Fruit fly (Drosophila melanogaster) whole organism, embryonic: ENCODE measurements around the gene ND-13A.
A peak's percentile ranks its signal among the peaks of the same experiment; 100 is the strongest.

Experiments used
- Adf1 ChIP-seq: fragments of 200-800 bp; sonication (Bioruptor generic); IDR thresholded peaks from 2 replicates; pipeline ENCODE4 v1.3.6; 2022; ENCODE audit warnings: missing biosample characterization, missing genetic modification characterization
- C15 ChIP-seq: fragments of 200-800 bp; sonication (Bioruptor generic); IDR thresholded peaks from 3 replicates; pipeline ENCODE4 v1.3.6; 2022; ENCODE audit warnings: missing biosample characterization, missing genetic modification characterization
- CG10431 ChIP-seq: fragments of 200-800 bp; sonication (Bioruptor generic); optimal IDR thresholded peaks from 3 replicates; lab custom pipeline; 2018; ENCODE audit warnings: missing biosample characterization, mild to moderate bottlenecking, missing genetic modification characterization
- CG12299 ChIP-seq: fragments of 200-800 bp; sonication (Bioruptor generic); optimal IDR thresholded peaks from 2 replicates; lab custom pipeline; 2018; ENCODE audit warnings: missing biosample characterization, mild to moderate bottlenecking, missing genetic modification characterization
- CG13775 ChIP-seq: fragments of 200-800 bp; sonication (Bioruptor generic); optimal IDR thresholded peaks from 3 replicates; lab custom pipeline; 2017; ENCODE audit warnings: missing biosample characterization, mild to moderate bottlenecking, missing genetic modification characterization
- CG1529 ChIP-seq: fragments of 200-800 bp; sonication (Bioruptor generic); optimal IDR thresholded peaks from 3 replicates; lab custom pipeline; 2018; ENCODE audit warnings: missing biosample characterization, missing genetic modification characterization
- CG15514 ChIP-seq: fragments of 200-800 bp; sonication (Bioruptor generic); optimal IDR thresholded peaks from 3 replicates; lab custom pipeline; 2017; ENCODE audit warnings: missing biosample characterization, missing genetic modification characterization, mild to moderate bottlenecking, moderate library complexity, missing genetic modification reagents
- CG18476 ChIP-seq: fragments of 200-800 bp; sonication (Bioruptor generic); optimal IDR thresholded peaks from 2 replicates; lab custom pipeline; 2016; ENCODE audit warnings: missing biosample characterization, mild to moderate bottlenecking, missing genetic modification characterization
- CG2129 ChIP-seq: fragments of 200-800 bp; sonication (Bioruptor generic); IDR thresholded peaks from 2 replicates; pipeline ENCODE4 v1.3.6; 2022; ENCODE audit warnings: missing biosample characterization, missing genetic modification characterization; ENCODE audit not compliant: partially characterized antibody
- CG30431 ChIP-seq: fragments of 200-800 bp; sonication (Bioruptor generic); optimal IDR thresholded peaks from 2 replicates; lab custom pipeline; 2017; ENCODE audit warnings: missing biosample characterization, missing genetic modification characterization
- CG31388 ChIP-seq: fragments of 200-800 bp; sonication (Bioruptor generic); optimal IDR thresholded peaks from 2 replicates; lab custom pipeline; 2016; ENCODE audit warnings: missing biosample characterization, missing genetic modification characterization
- CG3847 ChIP-seq: fragments of 200-800 bp; sonication (Bioruptor generic); IDR thresholded peaks from 2 replicates; pipeline ENCODE4 v1.3.6; 2022; ENCODE audit warnings: missing biosample characterization, missing genetic modification characterization
- CG4360 ChIP-seq: fragments of 200-800 bp; sonication (Bioruptor generic); IDR thresholded peaks from 2 replicates; pipeline ENCODE4 v1.3.6; 2022; ENCODE audit warnings: missing biosample characterization, missing genetic modification characterization
- CG5953 ChIP-seq: fragments of 200-800 bp; sonication (Bioruptor generic); IDR thresholded peaks from 2 replicates; pipeline ENCODE4 v1.3.6; 2022; ENCODE audit warnings: missing biosample characterization, missing genetic modification characterization
- CG6254 ChIP-seq: fragments of 200-800 bp; sonication (Bioruptor generic); optimal IDR thresholded peaks from 3 replicates; lab custom pipeline; 2017; ENCODE audit warnings: mild to moderate bottlenecking, missing biosample characterization, missing genetic modification reagents, missing genetic modification characterization
- CG6654 ChIP-seq: fragments of 200-800 bp; sonication (Bioruptor generic); optimal IDR thresholded peaks from 2 replicates; lab custom pipeline; 2017; ENCODE audit warnings: missing biosample characterization, mild to moderate bottlenecking, missing genetic modification characterization
- CG7357 ChIP-seq: fragments of 200-800 bp; sonication (Bioruptor generic); IDR thresholded peaks from 3 replicates; pipeline ENCODE4 v1.3.6; 2022; ENCODE audit warnings: missing biosample characterization, missing genetic modification characterization
- CG9215 ChIP-seq: fragments of 200-800 bp; sonication (Bioruptor generic); IDR thresholded peaks from 2 replicates; pipeline ENCODE4 v1.3.6; 2022; ENCODE audit warnings: missing biosample characterization, missing genetic modification characterization
- CG9437 ChIP-seq: fragments of 200-800 bp; sonication (Bioruptor generic); optimal IDR thresholded peaks from 2 replicates; lab custom pipeline; 2018; ENCODE audit warnings: missing biosample characterization, mild to moderate bottlenecking, missing genetic modification characterization
- Doc2 ChIP-seq: fragments of 200-800 bp; sonication (Bioruptor generic); IDR thresholded peaks from 2 replicates; pipeline ENCODE4 v1.3.6; 2022; ENCODE audit warnings: missing biosample characterization, missing genetic modification characterization
- Dp ChIP-seq: fragments of 200-800 bp; sonication (Bioruptor generic); optimal IDR thresholded peaks from 2 replicates; lab custom pipeline; 2018; ENCODE audit warnings: missing biosample characterization, mild to moderate bottlenecking, missing genetic modification characterization, moderate library complexity
- GATAe ChIP-seq: fragments of 200-800 bp; sonication (Bioruptor generic); conservative IDR thresholded peaks from 2 replicates; pipeline ENCODE4 v1.3.6; 2022; ENCODE audit warnings: missing biosample characterization, missing genetic modification characterization
- Hr3 ChIP-seq: fragments of 200-800 bp; sonication (Bioruptor generic); optimal IDR thresholded peaks from 3 replicates; lab custom pipeline; 2016; ENCODE audit warnings: missing biosample characterization, missing genetic modification characterization
- Hr51 ChIP-seq, 2 experiments: fragments of 200-800 bp; sonication (Bioruptor generic); optimal IDR thresholded peaks; 2 replicates in 1 of 2; 3 replicates in 1 of 2; lab custom pipeline; 2016 to 2018; ENCODE audit warnings: missing biosample characterization in 2 of 2, missing genetic modification characterization in 2 of 2, mild to moderate bottlenecking in 1 of 2, moderate library complexity in 1 of 2
- NK7.1 ChIP-seq: fragments of 200-800 bp; sonication (Bioruptor generic); optimal IDR thresholded peaks from 3 replicates; lab custom pipeline; 2016; ENCODE audit warnings: missing biosample characterization, missing genetic modification characterization
- Nf-YB ChIP-seq: fragments of 200-800 bp; sonication (Bioruptor generic); optimal IDR thresholded peaks from 3 replicates; lab custom pipeline; 2019; ENCODE audit warnings: missing biosample characterization, mild to moderate bottlenecking, missing genetic modification characterization, moderate library complexity
- Nf-YC ChIP-seq: fragments of 200-800 bp; optimal IDR thresholded peaks from 3 replicates; lab custom pipeline; 2019; ENCODE audit warnings: missing biosample characterization, mild to moderate bottlenecking, missing genetic modification characterization, moderate library complexity
- Optix ChIP-seq: fragments of 200-800 bp; sonication (Bioruptor generic); IDR thresholded peaks from 3 replicates; pipeline ENCODE4 v1.3.6; 2022; ENCODE audit warnings: missing biosample characterization, missing genetic modification characterization
- amos ChIP-seq: fragments of 200-800 bp; sonication (Bioruptor generic); IDR thresholded peaks from 2 replicates; pipeline ENCODE4 v1.3.6; 2022; ENCODE audit warnings: missing biosample characterization, missing genetic modification characterization; ENCODE audit not compliant: partially characterized antibody
- ap ChIP-seq: fragments of 200-800 bp; sonication (Bioruptor generic); IDR thresholded peaks from 2 replicates; pipeline ENCODE4 v1.3.6; 2022; ENCODE audit warnings: missing biosample characterization, missing genetic modification characterization
- ato ChIP-seq: fragments of 200-800 bp; sonication (Bioruptor generic); IDR thresholded peaks from 2 replicates; pipeline ENCODE4 v1.3.6; 2022; ENCODE audit warnings: missing biosample characterization, missing genetic modification characterization; ENCODE audit not compliant: partially characterized antibody
- bab2 ChIP-seq: fragments of 200-800 bp; sonication (Bioruptor generic); optimal IDR thresholded peaks from 2 replicates; lab custom pipeline; 2016; ENCODE audit warnings: missing biosample characterization, missing genetic modification characterization
- cg ChIP-seq: fragments of 200-800 bp; sonication (Bioruptor generic); optimal IDR thresholded peaks from 3 replicates; lab custom pipeline; 2019; ENCODE audit warnings: missing biosample characterization, mild to moderate bottlenecking, missing genetic modification characterization, moderate library complexity
- chif ChIP-seq, 2 experiments: fragments of 200-800 bp; sonication (Bioruptor generic); optimal IDR thresholded peaks; 3 replicates each; lab custom pipeline; 2016; ENCODE audit warnings: missing biosample characterization in 2 of 2, missing genetic modification characterization in 2 of 2
- chinmo ChIP-seq: fragments of 200-800 bp; sonication (Bioruptor generic); IDR thresholded peaks from 4 replicates; pipeline ENCODE4 v1.3.6; 2022; ENCODE audit warnings: missing biosample characterization, missing genetic modification characterization; ENCODE audit not compliant: partially characterized antibody
- chm ChIP-seq: fragments of 200-800 bp; sonication (Bioruptor generic); IDR thresholded peaks from 2 replicates; pipeline ENCODE4 v1.3.6; 2022; ENCODE audit warnings: missing biosample characterization, missing genetic modification characterization
- ci ChIP-seq: fragments of 200-800 bp; sonication (Bioruptor generic); IDR thresholded peaks from 3 replicates; pipeline ENCODE4 v1.3.6; 2022; ENCODE audit warnings: missing biosample characterization, missing genetic modification characterization
- dan ChIP-seq: fragments of 200-800 bp; sonication (Bioruptor generic); IDR thresholded peaks from 2 replicates; pipeline ENCODE4 v1.3.6; 2022; ENCODE audit warnings: missing biosample characterization, missing genetic modification characterization
- fd96Cb ChIP-seq: fragments of 200-800 bp; sonication (Bioruptor generic); optimal IDR thresholded peaks from 2 replicates; lab custom pipeline; 2018; ENCODE audit warnings: missing biosample characterization, mild to moderate bottlenecking, missing genetic modification characterization, moderate library complexity
- grn ChIP-seq: fragments of 200-800 bp; sonication (Bioruptor generic); optimal IDR thresholded peaks from 3 replicates; lab custom pipeline; 2017; ENCODE audit warnings: missing biosample characterization, missing genetic modification characterization
- klu ChIP-seq: fragments of 200-800 bp; sonication (Bioruptor generic); IDR thresholded peaks from 2 replicates; pipeline ENCODE4 v1.3.6; 2022; ENCODE audit warnings: missing biosample characterization, missing genetic modification characterization
- nom ChIP-seq: fragments of 200-800 bp; sonication (Bioruptor generic); optimal IDR thresholded peaks from 2 replicates; lab custom pipeline; 2017; ENCODE audit warnings: missing biosample characterization, missing genetic modification characterization, mild to moderate bottlenecking, moderate library complexity, missing genetic modification reagents
- oc ChIP-seq: fragments of 200-800 bp; sonication (Bioruptor generic); optimal IDR thresholded peaks from 2 replicates; lab custom pipeline; 2018; ENCODE audit warnings: missing biosample characterization, mild to moderate bottlenecking, missing genetic modification characterization, moderate library complexity
- ranshi ChIP-seq: fragments of 200-800 bp; sonication (Bioruptor generic); IDR thresholded peaks from 2 replicates; pipeline ENCODE4 v1.3.6; 2022; ENCODE audit warnings: missing biosample characterization, missing genetic modification characterization
- repo ChIP-seq: fragments of 200-800 bp; sonication (Bioruptor generic); optimal IDR thresholded peaks from 2 replicates; lab custom pipeline; 2016; ENCODE audit warnings: missing biosample characterization, missing genetic modification characterization
- sna ChIP-seq: fragments of 200-800 bp; sonication (Bioruptor generic); IDR thresholded peaks from 2 replicates; pipeline ENCODE4 v1.3.6; 2022; ENCODE audit warnings: missing biosample characterization, missing genetic modification characterization; ENCODE audit not compliant: partially characterized antibody
- tll ChIP-seq, 2 experiments: fragments of 200-800 bp in 1 of 2; fragments of >200 bp in 1 of 2; sonication (Bioruptor generic) in 1 of 2; optimal IDR thresholded peaks; 2 replicates each; lab custom pipeline; 2017 to 2019; ENCODE audit warnings: missing biosample characterization in 2 of 2, missing genetic modification characterization in 2 of 2, mild to moderate bottlenecking in 1 of 2, moderate library complexity in 1 of 2
- vvl ChIP-seq: fragments of 200-800 bp; sonication (Bioruptor generic); IDR thresholded peaks from 2 replicates; pipeline ENCODE4 v1.3.6; 2022; ENCODE audit warnings: missing biosample characterization, missing genetic modification characterization
- wor ChIP-seq: fragments of 200-800 bp; sonication (Bioruptor generic); IDR thresholded peaks from 2 replicates; pipeline ENCODE4 v1.3.6; 2022; ENCODE audit warnings: missing biosample characterization, missing genetic modification characterization

Gene ND-13A

dm6 chr2L:5070797-5071579 is 29.1 kb downstream of the ND-13A start, which contains the start of gene RpL37A (continued):
- peak; percentile 96 for TF ChIP-seq ci
- TF ChIP-seq Dp, result peak; percentile 54
- TF ChIP-seq dan, result no peak
- TF ChIP-seq Adf1 (GFP tag; lab: Robert Waterston, UW), result peak; percentile 47
- TF ChIP-seq oc (tag; lab: Kevin White, UChicago), result no peak
- TF ChIP-seq Nf-YC (tag; lab: Kevin White, UChicago), result peak; percentile 70
- TF ChIP-seq CG15514 (GFP tag; lab: Kevin White, UChicago), result peak; percentile 91
- TF ChIP-seq Doc2 (GFP tag; lab: Robert Waterston, UW), result no peak
- peak; percentile 59; the same call in 1 of the 3 replicates for TF ChIP-seq C15 (GFP tag; lab: Robert Waterston, UW)
- TF ChIP-seq bab2 (GFP tag; lab: Kevin White, UChicago), result peak; percentile 23
- TF ChIP-seq Optix (GFP tag; lab: Robert Waterston, UW), result peak; percentile 76
- no peak for TF ChIP-seq CG7357
- no peak for TF ChIP-seq cg (GFP tag; lab: Kevin White, UChicago)
- TF ChIP-seq CG12299, result peak; percentile 74
- no peak for TF ChIP-seq CG2129
- TF ChIP-seq CG5953, result peak; percentile 69
- TF ChIP-seq ranshi (GFP tag; lab: Robert Waterston, UW), result peak; percentile 77; the same call in 1 of the 2 replicates
- peak; percentile 86 for TF ChIP-seq nom (GFP tag; lab: Kevin White, UChicago)
- no peak for TF ChIP-seq ato (GFP tag; lab: Robert Waterston, UW)
- peak; percentile 84 for TF ChIP-seq chm (GFP tag; lab: Robert Waterston, UW)
- peak; percentile 67 for TF ChIP-seq NK7.1
- TF ChIP-seq klu (GFP tag; lab: Robert Waterston, UW), result peak; percentile 33; the same call in 1 of the 2 replicates
- TF ChIP-seq Nf-YB (GFP tag; lab: Kevin White, UChicago), result peak; percentile 68
- TF ChIP-seq CG4360 (GFP tag; lab: Robert Waterston, UW), result no peak
- TF ChIP-seq CG13775 (GFP tag; lab: Kevin White, UChicago), result peak; percentile 90
- peak; percentile 86 for TF ChIP-seq repo (GFP tag; lab: Kevin White, UChicago)
- peak; percentile 48 for TF ChIP-seq amos
- peak; percentile 58 to 81 for TF ChIP-seq Hr51 (GFP tag; optimal IDR thresholded peaks at IDR 0.05; lab: Kevin White, UChicago)
- TF ChIP-seq CG6254 (GFP tag; lab: Kevin White, UChicago), result peak; percentile 73
- peak; percentile 63 for TF ChIP-seq CG30431 (GFP tag; lab: Kevin White, UChicago)
- TF ChIP-seq vvl (GFP tag; lab: Robert Waterston, UW), result peak; percentile 90
- no peak for TF ChIP-seq CG9215 (GFP tag; lab: Robert Waterston, UW)
- peak; percentile 20 for TF ChIP-seq fd96Cb (tag; lab: Kevin White, UChicago)
- peak; percentile 34 for TF ChIP-seq ap
- no peak for TF ChIP-seq sna
- peak; percentile 77 for TF ChIP-seq grn
- TF ChIP-seq Hr3 (GFP tag; lab: Kevin White, UChicago), result peak; percentile 13
- no peak for TF ChIP-seq GATAe
- peak; percentile 39 for TF ChIP-seq CG1529 (GFP tag; lab: Kevin White, UChicago)
- no peak for TF ChIP-seq CG31388
- peak; percentile 65; the same call in 1 of the 4 replicates for TF ChIP-seq chinmo (GFP tag; lab: Robert Waterston, UW)
- peak; percentile 85 for TF ChIP-seq CG10431 (GFP tag; lab: Kevin White, UChicago)
- no peak for TF ChIP-seq wor (GFP tag; lab: Robert Waterston, UW)
- TF ChIP-seq CG6654, result peak; percentile 45
- TF ChIP-seq tll (GFP tag; optimal IDR thresholded peaks at IDR 0.05; lab: Kevin White, UChicago), result no peak
- TF ChIP-seq chif (GFP tag; optimal IDR thresholded peaks at IDR 0.05; lab: Kevin White, UChicago), result peak; percentile 3 to 64
- peak; percentile 56 for TF ChIP-seq CG9437 (GFP tag; lab: Kevin White, UChicago)
- peak; percentile 63 for TF ChIP-seq CG18476
- peak; percentile 77 for TF ChIP-seq CG3847
